Fruit fly (Drosophila melanogaster) whole organism, embryonic: ENCODE measurements around the gene CG42759.

ENCODE experiments used
- Atf-2 ChIP-seq: fragments of 200-800 bp; sonication (Bioruptor generic); optimal IDR thresholded peaks from 2 replicates; lab custom pipeline; 2016; ENCODE audit warnings: missing biosample characterization, missing genetic modification characterization
- CG10209 ChIP-seq: fragments of 200-800 bp; sonication (Bioruptor generic); optimal IDR thresholded peaks from 3 replicates; lab custom pipeline; 2017; ENCODE audit warnings: missing biosample characterization, mild to moderate bottlenecking, missing genetic modification characterization, missing genetic modification reagents
- CG10543 ChIP-seq: fragments of 200-800 bp; sonication (Bioruptor generic); optimal IDR thresholded peaks from 3 replicates; lab custom pipeline; 2017; ENCODE audit warnings: missing biosample characterization, mild to moderate bottlenecking, missing genetic modification characterization, moderate library complexity
- CG11696 ChIP-seq: fragments of 200-800 bp; sonication (Bioruptor generic); IDR thresholded peaks from 2 replicates; pipeline ENCODE4 v1.3.6; 2022; ENCODE audit warnings: missing biosample characterization, missing genetic modification characterization
- CG12219 ChIP-seq: fragments of 200-800 bp; sonication (Bioruptor generic); optimal IDR thresholded peaks from 3 replicates; lab custom pipeline; 2018; ENCODE audit warnings: missing biosample characterization, mild to moderate bottlenecking, missing genetic modification characterization
- CG13296 ChIP-seq: fragments of 200-800 bp; sonication (Bioruptor generic); optimal IDR thresholded peaks from 3 replicates; lab custom pipeline; 2018; ENCODE audit warnings: missing biosample characterization, mild to moderate bottlenecking, missing genetic modification characterization
- CG15269 ChIP-seq: fragments of 200-800 bp; sonication (Bioruptor generic); optimal IDR thresholded peaks from 2 replicates; lab custom pipeline; 2018; ENCODE audit warnings: missing biosample characterization, mild to moderate bottlenecking, missing genetic modification characterization, moderate library complexity
- CG32532 ChIP-seq: fragments of 200-800 bp; sonication (Bioruptor generic); IDR thresholded peaks from 2 replicates; pipeline ENCODE4 v1.3.6; 2022; ENCODE audit warnings: missing biosample characterization, missing genetic modification characterization
- CG5180 ChIP-seq: fragments of 200-800 bp; sonication (Bioruptor generic); optimal IDR thresholded peaks from 3 replicates; lab custom pipeline; 2017; ENCODE audit warnings: missing biosample characterization, missing genetic modification characterization, mild to moderate bottlenecking, moderate library complexity, missing genetic modification reagents
- CG7745 ChIP-seq: fragments of 200-800 bp; sonication (Bioruptor generic); optimal IDR thresholded peaks from 2 replicates; lab custom pipeline; 2018; ENCODE audit warnings: missing biosample characterization, mild to moderate bottlenecking, missing genetic modification characterization, moderate library complexity
- CG8290 ChIP-seq, 3 experiments: fragments of 200-800 bp; sonication (Bioruptor generic); optimal IDR thresholded peaks; 2 replicates each; lab custom pipeline; 2016 to 2019; ENCODE audit warnings: missing biosample characterization in 3 of 3, missing genetic modification characterization in 3 of 3, mild to moderate bottlenecking in 2 of 3, moderate library complexity in 1 of 3
- CG9727 ChIP-seq: fragments of 200-800 bp; sonication (Bioruptor generic); optimal IDR thresholded peaks from 3 replicates; lab custom pipeline; 2017; ENCODE audit warnings: missing biosample characterization, mild to moderate bottlenecking, missing genetic modification characterization
- D19A ChIP-seq: fragments of 200-800 bp; optimal IDR thresholded peaks from 3 replicates; lab custom pipeline; 2019; ENCODE audit warnings: missing biosample characterization, mild to moderate bottlenecking, missing genetic modification characterization, moderate library complexity
- D19B ChIP-seq: fragments of 200-800 bp; sonication (Bioruptor generic); optimal IDR thresholded peaks from 2 replicates; lab custom pipeline; 2017; ENCODE audit warnings: missing biosample characterization, mild to moderate bottlenecking, missing genetic modification characterization
- Deaf1 ChIP-seq: fragments of 200-800 bp; optimal IDR thresholded peaks from 3 replicates; lab custom pipeline; 2019; ENCODE audit warnings: missing biosample characterization, mild to moderate bottlenecking, missing genetic modification characterization, moderate library complexity
- Dek ChIP-seq: fragments of 200-800 bp; sonication (Bioruptor generic); optimal IDR thresholded peaks from 3 replicates; lab custom pipeline; 2019; ENCODE audit warnings: missing biosample characterization, mild to moderate bottlenecking, missing genetic modification characterization, moderate library complexity
- Doc2 ChIP-seq: fragments of 200-800 bp; sonication (Bioruptor generic); IDR thresholded peaks from 2 replicates; pipeline ENCODE4 v1.3.6; 2022; ENCODE audit warnings: missing biosample characterization, missing genetic modification characterization
- Eip74EF ChIP-seq, 2 experiments: fragments of 200-800 bp in 1 of 2; fragments of >200 bp in 1 of 2; sonication (Bioruptor generic) in 1 of 2; optimal IDR thresholded peaks; 2 replicates each; lab custom pipeline; 2017 to 2019; ENCODE audit warnings: missing biosample characterization in 2 of 2, missing genetic modification characterization in 2 of 2, mild to moderate bottlenecking in 1 of 2, moderate library complexity in 1 of 2
- GATAe ChIP-seq: fragments of 200-800 bp; sonication (Bioruptor generic); conservative IDR thresholded peaks from 2 replicates; pipeline ENCODE4 v1.3.6; 2022; ENCODE audit warnings: missing biosample characterization, missing genetic modification characterization
- Hand ChIP-seq: fragments of 200-800 bp; sonication (Bioruptor generic); optimal IDR thresholded peaks from 2 replicates; lab custom pipeline; 2017; ENCODE audit warnings: mild to moderate bottlenecking, missing biosample characterization, missing genetic modification reagents, missing genetic modification characterization
- Hr51 ChIP-seq, 2 experiments: fragments of 200-800 bp; sonication (Bioruptor generic); optimal IDR thresholded peaks; 2 replicates in 1 of 2; 3 replicates in 1 of 2; lab custom pipeline; 2016 to 2018; ENCODE audit warnings: missing biosample characterization in 2 of 2, missing genetic modification characterization in 2 of 2, mild to moderate bottlenecking in 1 of 2, moderate library complexity in 1 of 2
- Kr ChIP-seq: fragments of 200-800 bp; sonication (Bioruptor generic); optimal IDR thresholded peaks from 2 replicates; lab custom pipeline; 2017; ENCODE audit warnings: missing biosample characterization, mild to moderate bottlenecking, missing genetic modification characterization
- Lim3 ChIP-seq: fragments of 200-800 bp; sonication (Bioruptor generic); IDR thresholded peaks from 2 replicates; pipeline ENCODE4 v1.3.6; 2022; ENCODE audit warnings: missing biosample characterization, missing genetic modification characterization
- MBD-R2 ChIP-seq: fragments of 200-800 bp; sonication (Bioruptor generic); IDR thresholded peaks from 2 replicates; pipeline ENCODE4 v1.3.6; 2022; ENCODE audit warnings: missing biosample characterization, missing genetic modification characterization
- Med ChIP-seq: fragments of 200-800 bp; sonication (Bioruptor generic); peaks from one replicate; lab custom pipeline; 2016; ENCODE audit warnings: missing biosample characterization, missing genetic modification characterization, mild to moderate bottlenecking, inconsistent platforms, moderate library complexity
- Mes4 ChIP-seq: fragments of 200-800 bp; sonication (Bioruptor generic); optimal IDR thresholded peaks from 2 replicates; lab custom pipeline; 2016; ENCODE audit warnings: missing biosample characterization, missing genetic modification characterization
- Nf-YA ChIP-seq: fragments of 200-800 bp; sonication (Bioruptor generic); IDR thresholded peaks from 2 replicates; pipeline ENCODE4 v1.3.6; 2022; ENCODE audit warnings: missing biosample characterization, missing genetic modification characterization
- chinmo ChIP-seq: fragments of 200-800 bp; sonication (Bioruptor generic); IDR thresholded peaks from 4 replicates; pipeline ENCODE4 v1.3.6; 2022; ENCODE audit warnings: missing biosample characterization, missing genetic modification characterization; ENCODE audit not compliant: partially characterized antibody
- crc ChIP-seq: fragments of 200-800 bp; sonication (Bioruptor generic); optimal IDR thresholded peaks from 2 replicates; lab custom pipeline; 2016; ENCODE audit warnings: missing biosample characterization, missing genetic modification characterization
- dan ChIP-seq: fragments of 200-800 bp; sonication (Bioruptor generic); IDR thresholded peaks from 2 replicates; pipeline ENCODE4 v1.3.6; 2022; ENCODE audit warnings: missing biosample characterization, missing genetic modification characterization
- dati ChIP-seq: fragments of 200-800 bp; sonication (Bioruptor generic); IDR thresholded peaks from 2 replicates; pipeline ENCODE4 v1.3.6; 2022; ENCODE audit warnings: missing biosample characterization, missing genetic modification characterization
- ftz-f1 ChIP-seq: fragments of 200-800 bp; sonication (Bioruptor generic); optimal IDR thresholded peaks from 2 replicates; lab custom pipeline; 2016; ENCODE audit warnings: missing biosample characterization, missing genetic modification characterization
- grn ChIP-seq: fragments of 200-800 bp; sonication (Bioruptor generic); optimal IDR thresholded peaks from 3 replicates; lab custom pipeline; 2017; ENCODE audit warnings: missing biosample characterization, missing genetic modification characterization
- gro ChIP-seq: fragments of 200-800 bp; sonication (Bioruptor generic); optimal IDR thresholded peaks from 2 replicates; lab custom pipeline; 2016; ENCODE audit warnings: missing biosample characterization, missing genetic modification characterization
- kah ChIP-seq: fragments of 200-800 bp; sonication (Bioruptor generic); optimal IDR thresholded peaks from 2 replicates; lab custom pipeline; 2018; ENCODE audit warnings: missing biosample characterization, mild to moderate bottlenecking, missing genetic modification characterization
- kni ChIP-seq: fragments of 200-800 bp; sonication (Bioruptor generic); optimal IDR thresholded peaks from 3 replicates; lab custom pipeline; 2017; ENCODE audit warnings: mild to moderate bottlenecking, missing biosample characterization, missing genetic modification reagents, missing genetic modification characterization
- lab ChIP-seq: fragments of 200-800 bp; sonication (Bioruptor generic); optimal IDR thresholded peaks from 3 replicates; lab custom pipeline; 2017; ENCODE audit warnings: missing biosample characterization, missing genetic modification characterization, mild to moderate bottlenecking, moderate library complexity, missing genetic modification reagents
- lmd ChIP-seq: fragments of 200-800 bp; sonication (Bioruptor generic); IDR thresholded peaks from 2 replicates; pipeline ENCODE4 v1.3.6; 2022; ENCODE audit warnings: missing biosample characterization, missing genetic modification characterization
- lola ChIP-seq, 3 experiments: fragments of >200 bp in 2 of 3; fragments of 200-800 bp in 1 of 3; sonication (Bioruptor generic) in 1 of 3; optimal IDR thresholded peaks; 2 replicates each; lab custom pipeline; 2017 to 2019; ENCODE audit warnings: missing biosample characterization in 3 of 3, missing genetic modification characterization in 3 of 3, mild to moderate bottlenecking in 1 of 3, moderate library complexity in 1 of 3
- row ChIP-seq: fragments of 200-800 bp; sonication (Bioruptor generic); IDR thresholded peaks from 3 replicates; pipeline ENCODE4 v1.3.6; 2022; ENCODE audit warnings: missing biosample characterization, missing genetic modification characterization
- schlank ChIP-seq: fragments of 200-800 bp; sonication (Bioruptor generic); optimal IDR thresholded peaks from 2 replicates; lab custom pipeline; 2018; ENCODE audit warnings: missing biosample characterization, mild to moderate bottlenecking, missing genetic modification characterization
- sd ChIP-seq: fragments of 200-800 bp; sonication (Bioruptor generic); optimal IDR thresholded peaks from 3 replicates; lab custom pipeline; 2018; ENCODE audit warnings: missing biosample characterization, mild to moderate bottlenecking, missing genetic modification characterization, moderate library complexity
- sima ChIP-seq: fragments of 200-800 bp; sonication (Bioruptor generic); optimal IDR thresholded peaks from 2 replicates; lab custom pipeline; 2016; ENCODE audit warnings: missing biosample characterization, missing genetic modification characterization
- so ChIP-seq: fragments of 200-800 bp; sonication (Bioruptor generic); IDR thresholded peaks from 3 replicates; pipeline ENCODE4 v1.3.6; 2022; ENCODE audit warnings: missing biosample characterization, missing genetic modification characterization
- sr ChIP-seq: fragments of 200-800 bp; sonication (Bioruptor generic); IDR thresholded peaks from 3 replicates; pipeline ENCODE4 v1.3.6; 2022; ENCODE audit warnings: missing biosample characterization, missing genetic modification characterization
- stc ChIP-seq: fragments of 200-800 bp; sonication (Bioruptor generic); IDR thresholded peaks from 2 replicates; pipeline ENCODE4 v1.3.6; 2022; ENCODE audit warnings: missing biosample characterization, missing genetic modification characterization
- sug ChIP-seq: fragments of 200-800 bp; optimal IDR thresholded peaks from 2 replicates; lab custom pipeline; 2019; ENCODE audit warnings: missing biosample characterization, mild to moderate bottlenecking, missing genetic modification characterization, moderate library complexity
- vfl ChIP-seq: fragments of 200-800 bp; sonication (Bioruptor generic); optimal IDR thresholded peaks from 2 replicates; lab custom pipeline; 2016; ENCODE audit warnings: missing biosample characterization, missing genetic modification characterization
- vnd ChIP-seq: fragments of 200-800 bp; sonication (Bioruptor generic); IDR thresholded peaks from 3 replicates; pipeline ENCODE4 v1.3.6; 2022; ENCODE audit warnings: missing biosample characterization, missing genetic modification characterization; ENCODE audit not compliant: partially characterized antibody

Gene CG42759

dm6 chr3R:10099401-10099848 is 43.4 kb upstream of the CG42759 start (continued):
- peak; percentile 67 for TF ChIP-seq CG11696 (GFP tag; lab: Robert Waterston, UW)
- peak; percentile 16 for TF ChIP-seq CG15269 (tag; lab: Kevin White, UChicago)
- 0 out of 2 replicates have a peak, but pooled peaks have one; percentile 24 for TF ChIP-seq CG32532 (GFP tag; lab: Robert Waterston, UW)
- TF ChIP-seq CG5180 (GFP tag; lab: Kevin White, UChicago), result peak; percentile 31
- TF ChIP-seq CG8290 (GFP tag; optimal IDR thresholded peaks at IDR 0.05; lab: Kevin White, UChicago), result no peak
- TF ChIP-seq CG8290 (tag; optimal IDR thresholded peaks at IDR 0.05; lab: Kevin White, UChicago), result peak in 1 of 2 experiments; percentile 46
- TF ChIP-seq dan (GFP tag; lab: Robert Waterston, UW), result no peak
- TF ChIP-seq vnd (GFP tag; lab: Robert Waterston, UW), result no peak
- TF ChIP-seq lab (GFP tag; lab: Kevin White, UChicago), result peak; percentile 73
- TF ChIP-seq sima (GFP tag; lab: Kevin White, UChicago), result no peak
- TF ChIP-seq lmd (GFP tag; lab: Robert Waterston, UW), result no peak
- no peak for TF ChIP-seq Hr51 (GFP tag; optimal IDR thresholded peaks at IDR 0.05; lab: Kevin White, UChicago)
- TF ChIP-seq grn, result peak; percentile 100
- TF ChIP-seq sr, result no peak
- peak; percentile 91 for TF ChIP-seq CG10543 (GFP tag; lab: Kevin White, UChicago)
- no peak for TF ChIP-seq D19B (GFP tag; lab: Kevin White, UChicago)
- TF ChIP-seq so (GFP tag; lab: Robert Waterston, UW), result 0 out of 3 replicates have a peak, but pooled peaks have one; percentile 17
- TF ChIP-seq Hand (GFP tag; lab: Kevin White, UChicago), result peak; percentile 19
- TF ChIP-seq row, result peak; percentile 23; the same call in 1 of the 3 replicates
- peak; percentile 77 for TF ChIP-seq GATAe (GFP tag; lab: Robert Waterston, UW)
- TF ChIP-seq D19A (tag; lab: Kevin White, UChicago), result no peak
- peak; percentile 79 for TF ChIP-seq Med (GFP tag; lab: Kevin White, UChicago)
- peak; percentile 8 for TF ChIP-seq CG12219 (GFP tag; lab: Kevin White, UChicago)
- no peak for TF ChIP-seq kah
- TF ChIP-seq schlank (tag; lab: Kevin White, UChicago), result peak; percentile 22
- peak; percentile 36 for TF ChIP-seq ftz-f1 (GFP tag; lab: Kevin White, UChicago)
- no peak for TF ChIP-seq Atf-2 (GFP tag; lab: Kevin White, UChicago)
- TF ChIP-seq dati (GFP tag; lab: Robert Waterston, UW), result no peak
- TF ChIP-seq CG9727 (GFP tag; lab: Kevin White, UChicago), result no peak
- peak; percentile 92 for TF ChIP-seq sug (tag; lab: Kevin White, UChicago)
- no peak for TF ChIP-seq Mes4 (GFP tag; lab: Kevin White, UChicago)
- TF ChIP-seq Deaf1, result peak; percentile 83
- TF ChIP-seq gro (GFP tag; lab: Kevin White, UChicago), result peak; percentile 9
- TF ChIP-seq Lim3 (GFP tag; lab: Robert Waterston, UW), result no peak
- TF ChIP-seq Dek (tag; lab: Kevin White, UChicago), result no peak
- TF ChIP-seq CG7745, result no peak
- TF ChIP-seq Nf-YA (GFP tag; lab: Robert Waterston, UW), result 0 out of 2 replicates have a peak, but pooled peaks have one; percentile 20
- peak; percentile 17; the same call in 1 of the 2 replicates for TF ChIP-seq MBD-R2 (GFP tag; lab: Robert Waterston, UW)
- TF ChIP-seq CG10209 (GFP tag; lab: Kevin White, UChicago), result no peak
- TF ChIP-seq kni (GFP tag; lab: Kevin White, UChicago), result peak; percentile 15
- no peak for TF ChIP-seq Doc2
- TF ChIP-seq sd, result peak; percentile 55
- peak; percentile 34 for TF ChIP-seq CG13296 (GFP tag; lab: Kevin White, UChicago)
- no peak for TF ChIP-seq stc (GFP tag; lab: Robert Waterston, UW)
- TF ChIP-seq Eip74EF (GFP tag; optimal IDR thresholded peaks at IDR 0.05; lab: Kevin White, UChicago), result peak in 1 of 2 experiments; percentile 58
- 0 out of 4 replicates have a peak, but pooled peaks have one; percentile 53 for TF ChIP-seq chinmo (GFP tag; lab: Robert Waterston, UW)
- no peak for TF ChIP-seq vfl (GFP tag; lab: Kevin White, UChicago)
- no peak for TF ChIP-seq Kr (GFP tag; lab: Kevin White, UChicago)
- TF ChIP-seq crc (GFP tag; lab: Kevin White, UChicago), result no peak
- TF ChIP-seq lola (GFP tag; optimal IDR thresholded peaks at IDR 0.05; lab: Kevin White, UChicago), result peak in 1 of 3 experiments; percentile 10
